Worm (Caenorhabditis elegans) whole organism, young adult: Measurements from ENCODE around the gene cdh-9.

Source experiments
- B0261.1 ChIP-seq: sonication (generic microtip); optimal IDR thresholded peaks from 2 replicates; lab custom pipeline; 2016; ENCODE audit warnings: mild to moderate bottlenecking, missing genetic modification characterization, moderate library complexity, missing compliant biosample characterization
- C17E4.6 ChIP-seq: fragments of 200-800 bp; sonication (Bioruptor generic); IDR thresholded peaks from 2 replicates; pipeline ENCODE4 v1.3.6; 2022; ENCODE audit warnings: missing genetic modification reagents, missing genetic modification characterization, missing compliant biosample characterization
- F23B12.7 ChIP-seq: sonication (generic microtip); optimal IDR thresholded peaks from 2 replicates; lab custom pipeline; 2017; ENCODE audit warnings: missing genetic modification characterization, mild to moderate bottlenecking, missing compliant biosample characterization, antibody characterized with exemption, moderate library complexity; ENCODE audit not compliant: insufficient read depth
- F49E8.2 ChIP-seq: sonication (generic microtip); optimal IDR thresholded peaks from 3 replicates; lab custom pipeline; 2017; ENCODE audit warnings: missing genetic modification characterization, mild to moderate bottlenecking, missing compliant biosample characterization, antibody characterized with exemption, moderate library complexity; ENCODE audit not compliant: insufficient read depth
- F57C9.4 ChIP-seq: sonication (generic microtip); optimal IDR thresholded peaks from 2 replicates; lab custom pipeline; 2017; ENCODE audit warnings: mild to moderate bottlenecking, missing genetic modification characterization, missing compliant biosample characterization
- K12H6.12 ChIP-seq: fragments of 200-800 bp; sonication (Bioruptor generic); optimal IDR thresholded peaks from 2 replicates; lab custom pipeline; 2018; ENCODE audit warnings: mild to moderate bottlenecking, missing genetic modification characterization, missing compliant biosample characterization
- T07F8.4 ChIP-seq: sonication (generic microtip); optimal IDR thresholded peaks from 2 replicates; lab custom pipeline; 2016; ENCODE audit warnings: mild to moderate bottlenecking, missing genetic modification characterization, moderate library complexity, missing compliant biosample characterization
- Y53F4B.3 ChIP-seq: fragments of 200-800 bp; sonication (Bioruptor generic); IDR thresholded peaks from 2 replicates; pipeline ENCODE4 v1.3.6; 2022; ENCODE audit warnings: missing genetic modification reagents, missing genetic modification characterization, missing compliant biosample characterization
- Y53G8AR.9 ChIP-seq: fragments of 200-800 bp; sonication (Bioruptor generic); conservative IDR thresholded peaks from 2 replicates; pipeline ENCODE4 v1.3.6; 2022; ENCODE audit warnings: missing genetic modification reagents, missing genetic modification characterization, missing compliant biosample characterization
- Y79H2A.3 ChIP-seq: fragments of 200-800 bp; sonication (Bioruptor generic); conservative IDR thresholded peaks from 2 replicates; pipeline ENCODE4 v1.3.6; 2022; ENCODE audit warnings: missing genetic modification reagents, missing genetic modification characterization, missing compliant biosample characterization
- ZK185.1 ChIP-seq: sonication (generic microtip); optimal IDR thresholded peaks from 2 replicates; lab custom pipeline; 2016; ENCODE audit warnings: mild to moderate bottlenecking, missing genetic modification characterization, missing compliant biosample characterization; ENCODE audit not compliant: poor library complexity, severe bottlenecking
- akir-1 ChIP-seq: fragments of 200-800 bp; sonication (Bioruptor generic); optimal IDR thresholded peaks from 2 replicates; lab custom pipeline; 2018; ENCODE audit warnings: mild to moderate bottlenecking, missing genetic modification characterization, moderate library complexity, missing compliant biosample characterization
- aptf-3 ChIP-seq: fragments of 200-800 bp; sonication (Bioruptor generic); IDR thresholded peaks from 2 replicates; pipeline ENCODE4 v1.3.6; 2022; ENCODE audit warnings: missing genetic modification characterization, missing compliant biosample characterization
- athp-1 ChIP-seq: sonication (generic microtip); optimal IDR thresholded peaks from 2 replicates; lab custom pipeline; 2017; ENCODE audit warnings: mild to moderate bottlenecking, missing genetic modification characterization, missing compliant biosample characterization
- attf-6 ChIP-seq: fragments of 200-800 bp; sonication (Bioruptor generic); IDR thresholded peaks from 2 replicates; pipeline ENCODE4 v1.3.6; 2022; ENCODE audit warnings: missing genetic modification reagents, missing genetic modification characterization, missing compliant biosample characterization
- bed-2 ChIP-seq: fragments of 200-800 bp; sonication (Bioruptor generic); IDR thresholded peaks from 2 replicates; pipeline ENCODE4 v1.3.6; 2022; ENCODE audit warnings: missing genetic modification reagents, missing genetic modification characterization, missing compliant biosample characterization
- egl-44 ChIP-seq: fragments of 200-800 bp; sonication (Bioruptor generic); IDR thresholded peaks from 2 replicates; pipeline ENCODE4 v1.3.6; 2022; ENCODE audit warnings: missing genetic modification reagents, missing genetic modification characterization, missing compliant biosample characterization
- ets-4 ChIP-seq: fragments of 200-800 bp; sonication (Bioruptor generic); optimal IDR thresholded peaks from 2 replicates; lab custom pipeline; 2018; ENCODE audit warnings: mild to moderate bottlenecking, missing genetic modification characterization, missing compliant biosample characterization
- gei-17 ChIP-seq: fragments of 200-800 bp; sonication (Bioruptor generic); optimal IDR thresholded peaks from 2 replicates; lab custom pipeline; 2018; ENCODE audit warnings: mild to moderate bottlenecking, missing genetic modification characterization, missing compliant biosample characterization
- hlh-26 ChIP-seq: fragments of 200-800 bp; sonication (Bioruptor generic); conservative IDR thresholded peaks from 2 replicates; pipeline ENCODE4 v1.3.6; 2022; ENCODE audit warnings: missing genetic modification reagents, missing genetic modification characterization, missing compliant biosample characterization
- hmg-1.2 ChIP-seq: fragments of 200-800 bp; sonication (Bioruptor generic); IDR thresholded peaks from 2 replicates; pipeline ENCODE4 v1.3.6; 2022; ENCODE audit warnings: missing genetic modification reagents, missing genetic modification characterization, missing compliant biosample characterization
- hmg-20 ChIP-seq: fragments of 200-800 bp; sonication (Bioruptor generic); IDR thresholded peaks from 2 replicates; pipeline ENCODE4 v1.3.6; 2022; ENCODE audit warnings: missing genetic modification reagents, missing genetic modification characterization, missing compliant biosample characterization
- let-526 ChIP-seq: fragments of 200-800 bp; sonication (Bioruptor generic); IDR thresholded peaks from 2 replicates; pipeline ENCODE4 v1.3.6; 2022; ENCODE audit warnings: missing genetic modification reagents, missing genetic modification characterization, missing compliant biosample characterization
- lin-54 ChIP-seq: fragments of 200-800 bp; sonication (Bioruptor generic); optimal IDR thresholded peaks from 2 replicates; lab custom pipeline; 2018; ENCODE audit warnings: mild to moderate bottlenecking, missing genetic modification characterization, missing compliant biosample characterization
- lsl-1 ChIP-seq: fragments of 200-800 bp; sonication (Bioruptor generic); optimal IDR thresholded peaks from 2 replicates; lab custom pipeline; 2018; ENCODE audit warnings: mild to moderate bottlenecking, missing genetic modification characterization, moderate library complexity, missing compliant biosample characterization
- madf-3 ChIP-seq: fragments of 200-800 bp; sonication (Bioruptor generic); IDR thresholded peaks from 2 replicates; pipeline ENCODE4 v1.3.6; 2022; ENCODE audit warnings: missing genetic modification reagents, missing genetic modification characterization, missing compliant biosample characterization
- mes-4 ChIP-seq: sonication (generic microtip); optimal IDR thresholded peaks from 2 replicates; lab custom pipeline; 2016; ENCODE audit warnings: missing genotype, missing genetic modification characterization, missing compliant biosample characterization
- nfyb-1 ChIP-seq: fragments of 200-800 bp; sonication (Bioruptor generic); IDR thresholded peaks from 2 replicates; pipeline ENCODE4 v1.3.6; 2022; ENCODE audit warnings: missing genetic modification reagents, missing genetic modification characterization, missing compliant biosample characterization
- nhr-179 ChIP-seq: sonication (generic microtip); optimal IDR thresholded peaks from 2 replicates; lab custom pipeline; 2016; ENCODE audit warnings: mild to moderate bottlenecking, missing genetic modification characterization, missing compliant biosample characterization
- nhr-27 ChIP-seq: fragments of 200-800 bp; sonication (Bioruptor generic); optimal IDR thresholded peaks from 2 replicates; lab custom pipeline; 2018; ENCODE audit warnings: mild to moderate bottlenecking, missing genetic modification characterization, moderate library complexity, missing compliant biosample characterization
- sdz-38 ChIP-seq: sonication (generic microtip); optimal IDR thresholded peaks from 2 replicates; lab custom pipeline; 2016; ENCODE audit warnings: missing genotype, missing genetic modification characterization, missing compliant biosample characterization
- snpc-1.1 ChIP-seq: sonication (generic microtip); optimal IDR thresholded peaks from 2 replicates; lab custom pipeline; 2017; ENCODE audit warnings: missing genetic modification characterization, mild to moderate bottlenecking, missing compliant biosample characterization, antibody characterized with exemption, moderate library complexity, missing genotype, missing genetic modification reagents; ENCODE audit not compliant: insufficient read depth
- snpc-4 ChIP-seq, 5 experiments: fragments of 150-350 bp in 1 of 5; sonication (generic microtip) in 4 of 5; optimal IDR thresholded peaks; 2 replicates each; lab custom pipeline; 2014 to 2018; ENCODE audit warnings: missing genetic modification characterization in 5 of 5, missing biosample characterization in 3 of 5, antibody characterized with exemption in 2 of 5, mild to moderate bottlenecking in 2 of 5, missing compliant biosample characterization in 2 of 5, missing genotype in 2 of 5, moderate library complexity in 2 of 5, missing genetic modification reagents in 1 of 5
- ztf-28 ChIP-seq: fragments of 200-800 bp; sonication (Bioruptor generic); IDR thresholded peaks from 2 replicates; pipeline ENCODE4 v1.3.6; 2022; ENCODE audit warnings: missing genetic modification reagents, missing genetic modification characterization, missing compliant biosample characterization

Gene cdh-9

ce11 chrX:16571877-16572276, 23.2 kb upstream of the cdh-9 start:
- TF ChIP-seq ets-4, result no peak
- TF ChIP-seq snpc-4 (GFP tag; optimal IDR thresholded peaks at IDR 0.05; lab: Kevin White, UChicago), result no peak
- peak in 2 of 4 experiments; percentile 1 to 72 for TF ChIP-seq snpc-4 (tag; optimal IDR thresholded peaks at IDR 0.05; lab: Kevin White, UChicago)

DNA sequence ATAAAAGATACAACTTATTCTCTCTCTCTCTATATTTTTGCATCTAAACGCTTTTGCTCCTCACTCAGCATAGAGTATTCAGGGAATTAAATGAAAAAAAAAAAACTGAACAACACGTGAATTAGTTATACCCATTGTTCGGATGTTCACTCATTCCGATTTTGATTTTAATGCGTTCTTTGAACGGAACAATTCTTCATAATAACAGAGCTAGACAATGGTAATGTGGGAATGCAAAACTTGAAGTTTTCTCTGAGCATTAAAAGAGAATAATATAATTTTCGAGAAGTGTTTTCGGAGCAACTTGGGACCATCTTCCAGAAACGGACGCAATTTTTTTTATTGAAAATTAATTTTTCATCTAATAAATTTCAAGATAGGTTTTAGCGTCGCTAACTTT, 20.7 kb upstream of the cdh-9 start:
- TF ChIP-seq snpc-4 (GFP tag; optimal IDR thresholded peaks at IDR 0.05; lab: Kevin White, UChicago), result no peak
- no peak for TF ChIP-seq snpc-4 (tag; optimal IDR thresholded peaks at IDR 0.05; lab: Kevin White, UChicago)
- TF ChIP-seq let-526 (GFP tag; lab: Robert Waterston, UW), result no peak
- no peak for TF ChIP-seq madf-3 (GFP tag; lab: Robert Waterston, UW)
- TF ChIP-seq mes-4 (tag; lab: Kevin White, UChicago), result no peak
- TF ChIP-seq hmg-20, result no peak
- TF ChIP-seq nhr-179, result no peak
- TF ChIP-seq Y53F4B.3 (GFP tag; lab: Robert Waterston, UW), result no peak
- TF ChIP-seq Y53G8AR.9 (GFP tag; lab: Robert Waterston, UW), result no peak
- TF ChIP-seq bed-2 (GFP tag; lab: Robert Waterston, UW), result no peak
- TF ChIP-seq egl-44 (GFP tag; lab: Robert Waterston, UW), result no peak
- no peak for TF ChIP-seq B0261.1 (tag; lab: Kevin White, UChicago)
- no peak for TF ChIP-seq hlh-26 (GFP tag; lab: Robert Waterston, UW)
- TF ChIP-seq Y79H2A.3 (GFP tag; lab: Robert Waterston, UW), result no peak
- TF ChIP-seq athp-1 (tag; lab: Kevin White, UChicago), result no peak
- no peak for TF ChIP-seq lsl-1 (GFP tag; lab: Kevin White, UChicago)
- no peak for TF ChIP-seq T07F8.4 (tag; lab: Kevin White, UChicago)
- TF ChIP-seq, all 124 proteins: peak for 0

ce11 chrX:16575262-16575661, 19.8 kb upstream of the cdh-9 start:
- TF ChIP-seq sdz-38 (tag; lab: Kevin White, UChicago) (no peak), F23B12.7 (tag; lab: Kevin White, UChicago) (no peak), nfyb-1 (GFP tag; lab: Robert Waterston, UW) (no peak), attf-6 (no peak), K12H6.12 (tag; lab: Kevin White, UChicago) (no peak), aptf-3 (GFP tag; lab: Robert Waterston, UW) (no peak), ZK185.1 (tag; lab: Kevin White, UChicago) (no peak), snpc-4 (GFP tag; optimal IDR thresholded peaks at IDR 0.05; lab: Kevin White, UChicago) (peak; percentile 74), snpc-4 (tag; optimal IDR thresholded peaks at IDR 0.05; lab: Kevin White, UChicago) (peak in 3 of 4 experiments; percentile 48 to 89 (median 83)), ztf-28 (GFP tag; lab: Robert Waterston, UW) (no peak), gei-17 (no peak), nhr-27 (tag; lab: Kevin White, UChicago) (no peak), akir-1 (no peak), F49E8.2 (tag; lab: Kevin White, UChicago) (no peak), snpc-1.1 (tag; lab: Kevin White, UChicago) (peak; percentile 77), lin-54 (GFP tag; lab: Kevin White, UChicago) (no peak), F57C9.4 (tag; lab: Kevin White, UChicago) (no peak), C17E4.6 (GFP tag; lab: Robert Waterston, UW) (no peak), hmg-1.2 (peak; percentile 32; the same call in 1 of the 2 replicates)
- TF ChIP-seq, all 124 proteins: peak for 3
